Fruit fly (Drosophila melanogaster) whole organism, prepupa: Measurements from ENCODE around the gene CG31710.

ENCODE experiments used
- Blimp-1 ChIP-seq: fragments of 200-800 bp; sonication (Bioruptor generic); optimal IDR thresholded peaks from 3 replicates; lab custom pipeline; 2017; ENCODE audit warnings: missing biosample characterization, missing genetic modification characterization, mild to moderate bottlenecking, moderate library complexity, missing genetic modification reagents
- CG10631 ChIP-seq: fragments of 200-800 bp; sonication (Bioruptor generic); optimal IDR thresholded peaks from 2 replicates; lab custom pipeline; 2016; ENCODE audit warnings: missing biosample characterization, missing genetic modification characterization
- CG10669 ChIP-seq: fragments of 200-800 bp; sonication (Bioruptor generic); optimal IDR thresholded peaks from 3 replicates; lab custom pipeline; 2018; ENCODE audit warnings: missing biosample characterization, mild to moderate bottlenecking, missing genetic modification characterization, moderate library complexity
- CG11762 ChIP-seq: fragments of 200-800 bp; sonication (Bioruptor generic); optimal IDR thresholded peaks from 3 replicates; lab custom pipeline; 2016; ENCODE audit warnings: missing biosample characterization, missing genetic modification characterization; ENCODE audit not compliant: insufficient read depth
- CG11902 ChIP-seq: fragments of 200-800 bp; sonication (Bioruptor generic); optimal IDR thresholded peaks from 3 replicates; lab custom pipeline; 2016; ENCODE audit warnings: missing biosample characterization, missing genetic modification characterization
- CG1621 ChIP-seq: fragments of 200-800 bp; sonication (Bioruptor generic); optimal IDR thresholded peaks from 3 replicates; lab custom pipeline; 2018; ENCODE audit warnings: missing biosample characterization, mild to moderate bottlenecking, missing genetic modification characterization
- CG3032 ChIP-seq: fragments of 200-800 bp; optimal IDR thresholded peaks from 2 replicates; lab custom pipeline; 2019; ENCODE audit warnings: missing biosample characterization, mild to moderate bottlenecking, missing genetic modification characterization, moderate library complexity
- CG31627 ChIP-seq: fragments of 200-800 bp; sonication (Bioruptor generic); optimal IDR thresholded peaks from 3 replicates; lab custom pipeline; 2016; ENCODE audit warnings: missing biosample characterization, missing genetic modification characterization
- CG32006 ChIP-seq: fragments of 200-800 bp; sonication (Bioruptor generic); optimal IDR thresholded peaks from 3 replicates; lab custom pipeline; 2017; ENCODE audit warnings: missing biosample characterization, mild to moderate bottlenecking, missing genetic modification characterization
- CG34406 ChIP-seq: fragments of 200-800 bp; sonication (Bioruptor generic); optimal IDR thresholded peaks from 3 replicates; lab custom pipeline; 2016; ENCODE audit warnings: missing biosample characterization, missing genetic modification characterization
- CG3919 ChIP-seq: fragments of 200-800 bp; sonication (Bioruptor generic); optimal IDR thresholded peaks from 3 replicates; lab custom pipeline; 2016; ENCODE audit warnings: missing biosample characterization, missing genetic modification characterization
- CG6163 ChIP-seq: fragments of 200-800 bp; sonication (Bioruptor generic); IDR thresholded peaks from 3 replicates; pipeline ENCODE4 v1.3.6; 2022; ENCODE audit warnings: missing biosample characterization, missing genetic modification characterization
- CG6276 ChIP-seq: fragments of 200-800 bp; sonication (Bioruptor generic); optimal IDR thresholded peaks from 2 replicates; lab custom pipeline; 2017; ENCODE audit warnings: missing biosample characterization, mild to moderate bottlenecking, missing genetic modification characterization
- CG6792 ChIP-seq: fragments of 200-800 bp; sonication (Bioruptor generic); optimal IDR thresholded peaks from 3 replicates; lab custom pipeline; 2016; ENCODE audit warnings: missing biosample characterization, missing genetic modification characterization
- CG6808 ChIP-seq: fragments of 200-800 bp; sonication (Bioruptor generic); optimal IDR thresholded peaks from 3 replicates; lab custom pipeline; 2017; ENCODE audit warnings: missing biosample characterization, missing genetic modification characterization, mild to moderate bottlenecking, moderate library complexity, missing genetic modification reagents
- CG6854 ChIP-seq: fragments of 200-800 bp; sonication (Bioruptor generic); optimal IDR thresholded peaks from 2 replicates; lab custom pipeline; 2017; ENCODE audit warnings: missing biosample characterization, mild to moderate bottlenecking, missing genetic modification characterization
- CG8319 ChIP-seq: fragments of 200-800 bp; sonication (Bioruptor generic); optimal IDR thresholded peaks from 3 replicates; lab custom pipeline; 2016; ENCODE audit warnings: missing biosample characterization, missing genetic modification characterization
- CG8632 ChIP-seq: fragments of 200-800 bp; sonication (Bioruptor generic); optimal IDR thresholded peaks from 3 replicates; lab custom pipeline; 2016; ENCODE audit warnings: missing biosample characterization, missing genetic modification characterization
- CG9139 ChIP-seq: fragments of 200-800 bp; sonication (Bioruptor generic); optimal IDR thresholded peaks from 3 replicates; lab custom pipeline; 2017; ENCODE audit warnings: missing biosample characterization, mild to moderate bottlenecking, missing genetic modification characterization
- Eip75B ChIP-seq: fragments of 200-800 bp; sonication (Bioruptor generic); optimal IDR thresholded peaks from 3 replicates; lab custom pipeline; 2016; ENCODE audit warnings: missing biosample characterization, missing genetic modification characterization
- Eip78C ChIP-seq: fragments of 200-800 bp; sonication (Bioruptor generic); peaks from one replicate; lab custom pipeline; 2016; ENCODE audit warnings: missing biosample characterization, missing genetic modification characterization
- Eip93F ChIP-seq: fragments of 200-800 bp; sonication (Bioruptor generic); optimal IDR thresholded peaks from 2 replicates; lab custom pipeline; 2016; ENCODE audit warnings: missing biosample characterization, mild to moderate bottlenecking, missing genetic modification characterization
- Ets21C ChIP-seq: fragments of 200-800 bp; sonication (Bioruptor generic); optimal IDR thresholded peaks from 3 replicates; lab custom pipeline; 2016; ENCODE audit warnings: missing biosample characterization, missing genetic modification characterization
- Ets96B ChIP-seq: fragments of 200-800 bp; optimal IDR thresholded peaks from 2 replicates; lab custom pipeline; 2019; ENCODE audit warnings: missing biosample characterization, mild to moderate bottlenecking, missing genetic modification characterization, moderate library complexity
- Gug ChIP-seq: fragments of 200-800 bp; sonication (Bioruptor generic); IDR thresholded peaks from 2 replicates; pipeline ENCODE4 v1.3.6; 2022; ENCODE audit warnings: missing biosample characterization, missing genetic modification characterization
- Hr38 ChIP-seq: sonication (Bioruptor generic); optimal IDR thresholded peaks from 2 replicates; lab custom pipeline; 2016; ENCODE audit warnings: missing biosample characterization, missing genetic modification characterization
- Hr39 ChIP-seq: fragments of 200-800 bp; sonication (Bioruptor generic); optimal IDR thresholded peaks from 2 replicates; lab custom pipeline; 2016; ENCODE audit warnings: missing biosample characterization, missing genetic modification characterization
- Hr4 ChIP-seq: fragments of 200-800 bp; sonication (Bioruptor generic); optimal IDR thresholded peaks from 3 replicates; lab custom pipeline; 2016; ENCODE audit warnings: missing biosample characterization, missing genetic modification characterization
- Lpt ChIP-seq: fragments of 200-800 bp; sonication (Bioruptor generic); optimal IDR thresholded peaks from 3 replicates; lab custom pipeline; 2016; ENCODE audit warnings: missing biosample characterization, missing genetic modification characterization
- Met ChIP-seq: fragments of 200-800 bp; sonication (Bioruptor generic); optimal IDR thresholded peaks from 3 replicates; lab custom pipeline; 2016; ENCODE audit warnings: missing biosample characterization, missing genetic modification characterization
- OdsH ChIP-seq: fragments of 200-800 bp; sonication (Bioruptor generic); optimal IDR thresholded peaks from 3 replicates; lab custom pipeline; 2016; ENCODE audit warnings: missing biosample characterization, missing genetic modification characterization
- Sox102F ChIP-seq: fragments of 200-800 bp; sonication (Bioruptor generic); optimal IDR thresholded peaks from 2 replicates; lab custom pipeline; 2016; ENCODE audit warnings: missing biosample characterization, mild to moderate bottlenecking, missing genetic modification characterization
- Sox14 ChIP-seq: fragments of 200-800 bp; sonication (Bioruptor generic); optimal IDR thresholded peaks from 3 replicates; lab custom pipeline; 2016; ENCODE audit warnings: missing biosample characterization, missing genetic modification characterization
- Sox15 ChIP-seq: fragments of 200-800 bp; sonication (Bioruptor generic); optimal IDR thresholded peaks from 3 replicates; lab custom pipeline; 2016; ENCODE audit warnings: missing biosample characterization, missing genetic modification characterization
- achi ChIP-seq: fragments of 200-800 bp; sonication (Bioruptor generic); optimal IDR thresholded peaks from 3 replicates; lab custom pipeline; 2016; ENCODE audit warnings: missing biosample characterization, missing genetic modification characterization
- acj6 ChIP-seq: fragments of 200-800 bp; sonication (Bioruptor generic); optimal IDR thresholded peaks from 3 replicates; lab custom pipeline; 2016; ENCODE audit warnings: missing biosample characterization, missing genetic modification characterization
- cyc ChIP-seq: fragments of 200-800 bp; sonication (Bioruptor generic); optimal IDR thresholded peaks from 3 replicates; lab custom pipeline; 2016; ENCODE audit warnings: missing biosample characterization, missing genetic modification characterization
- dsx ChIP-seq: fragments of 200-800 bp; optimal IDR thresholded peaks from 3 replicates; lab custom pipeline; 2019; ENCODE audit warnings: missing biosample characterization, mild to moderate bottlenecking, missing genetic modification characterization, moderate library complexity; ENCODE audit not compliant: poor library complexity, severe bottlenecking
- eg ChIP-seq: fragments of 200-800 bp; sonication (Bioruptor generic); IDR thresholded peaks from 3 replicates; pipeline ENCODE4 v1.3.6; 2022; ENCODE audit warnings: missing biosample characterization, missing genetic modification characterization
- esn ChIP-seq: fragments of 200-800 bp; sonication (Bioruptor generic); optimal IDR thresholded peaks from 2 replicates; lab custom pipeline; 2016; ENCODE audit warnings: missing biosample characterization, mild to moderate bottlenecking, missing genetic modification characterization, moderate library complexity
- fd59A ChIP-seq: fragments of 200-800 bp; sonication (Bioruptor generic); optimal IDR thresholded peaks from 2 replicates; lab custom pipeline; 2017; ENCODE audit warnings: missing biosample characterization, mild to moderate bottlenecking, missing genetic modification characterization, missing genetic modification reagents
- fd85E ChIP-seq: fragments of 200-800 bp; sonication (Bioruptor generic); optimal IDR thresholded peaks from 3 replicates; lab custom pipeline; 2016; ENCODE audit warnings: missing biosample characterization, missing genetic modification characterization
- fkh ChIP-seq: fragments of 200-800 bp; sonication (Bioruptor generic); optimal IDR thresholded peaks from 3 replicates; lab custom pipeline; 2017; ENCODE audit warnings: missing biosample characterization, mild to moderate bottlenecking, missing genetic modification characterization, moderate library complexity
- lz ChIP-seq: fragments of 200-800 bp; sonication (Bioruptor generic); optimal IDR thresholded peaks from 3 replicates; lab custom pipeline; 2016; ENCODE audit warnings: missing biosample characterization, missing genetic modification characterization
- net ChIP-seq: fragments of 200-800 bp; sonication (Bioruptor generic); optimal IDR thresholded peaks from 3 replicates; lab custom pipeline; 2016; ENCODE audit warnings: missing biosample characterization, missing genetic modification characterization
- pdm3 ChIP-seq: fragments of 200-800 bp; sonication (Bioruptor generic); optimal IDR thresholded peaks from 3 replicates; lab custom pipeline; 2016; ENCODE audit warnings: missing biosample characterization, missing genetic modification characterization
- salr ChIP-seq, 2 experiments: fragments of 200-800 bp; sonication (Bioruptor generic); optimal IDR thresholded peaks; 3 replicates each; lab custom pipeline; 2016 to 2018; ENCODE audit warnings: missing biosample characterization in 2 of 2, missing genetic modification characterization in 2 of 2, mild to moderate bottlenecking in 1 of 2
- spab ChIP-seq: fragments of 200-800 bp; sonication (Bioruptor generic); optimal IDR thresholded peaks from 2 replicates; lab custom pipeline; 2017; ENCODE audit warnings: missing biosample characterization, mild to moderate bottlenecking, missing genetic modification characterization, missing genetic modification reagents
- ss ChIP-seq, 2 experiments: fragments of 200-800 bp; sonication (Bioruptor generic); optimal IDR thresholded peaks; 2 replicates in 1 of 2; 3 replicates in 1 of 2; lab custom pipeline; 2017 to 2018; ENCODE audit warnings: mild to moderate bottlenecking in 2 of 2, missing biosample characterization in 2 of 2, missing genetic modification characterization in 2 of 2, moderate library complexity in 1 of 2
- svp ChIP-seq: fragments of 200-800 bp; sonication (Bioruptor generic); peaks from one replicate; lab custom pipeline; 2016; ENCODE audit warnings: missing biosample characterization, missing genetic modification characterization
- topi ChIP-seq: fragments of 200-800 bp; sonication (Bioruptor generic); optimal IDR thresholded peaks from 3 replicates; lab custom pipeline; 2016; ENCODE audit warnings: missing biosample characterization, missing genetic modification characterization
- vri ChIP-seq: fragments of 200-800 bp; sonication (Bioruptor generic); optimal IDR thresholded peaks from 3 replicates; lab custom pipeline; 2016; ENCODE audit warnings: missing biosample characterization, mild to moderate bottlenecking, missing genetic modification characterization

CG31710 gene

dm6 chr2L:9705872-9706317 lies at the start of gene CG31710:
Gene CG31710 (minus strand): TSS chr2L:9705954.
- TF ChIP-seq CG6276 (peak; percentile 38), CG6792 (no peak), CG34406 (GFP tag; lab: Kevin White, UChicago) (no peak), esn (GFP tag; lab: Kevin White, UChicago) (peak; percentile 1), CG32006 (GFP tag; lab: Kevin White, UChicago) (no peak), Eip93F (GFP tag; lab: Kevin White, UChicago) (no peak), CG10631 (GFP tag; lab: Kevin White, UChicago) (no peak), CG11762 (GFP tag; lab: Kevin White, UChicago) (no peak), OdsH (GFP tag; lab: Kevin White, UChicago) (no peak), CG6808 (GFP tag; lab: Kevin White, UChicago) (no peak), Blimp-1 (GFP tag; lab: Kevin White, UChicago) (peak; percentile 46), ss (GFP tag; optimal IDR thresholded peaks at IDR 0.05; lab: Kevin White, UChicago) (peak; percentile 12 to 33), fd59A (GFP tag; lab: Kevin White, UChicago) (no peak), Lpt (GFP tag; lab: Kevin White, UChicago) (peak; percentile 33), Ets96B (tag; lab: Kevin White, UChicago) (no peak), CG6854 (peak; percentile 36), topi (GFP tag; lab: Kevin White, UChicago) (peak; percentile 15), CG9139 (GFP tag; lab: Kevin White, UChicago) (peak; percentile 40), CG8632 (GFP tag; lab: Kevin White, UChicago) (no peak), Hr39 (GFP tag; lab: Kevin White, UChicago) (no peak), fd85E (peak; percentile 3), CG6163 (GFP tag; lab: Robert Waterston, UW) (peak; percentile 48; the same call in 1 of the 3 replicates), cyc (GFP tag; lab: Kevin White, UChicago) (no peak), eg (peak; percentile 25; the same call in 1 of the 3 replicates), CG1621 (no peak), CG10669 (GFP tag; lab: Kevin White, UChicago) (no peak), lz (GFP tag; lab: Kevin White, UChicago) (no peak), Met (GFP tag; lab: Kevin White, UChicago) (peak; percentile 9), CG3032 (tag; lab: Kevin White, UChicago) (no peak), CG8319 (GFP tag; lab: Kevin White, UChicago) (no peak), spab (GFP tag; lab: Kevin White, UChicago) (no peak), Hr38 (GFP tag; lab: Kevin White, UChicago) (no peak), Hr4 (no peak), dsx (peak; percentile 75), Gug (GFP tag; lab: Robert Waterston, UW) (no peak), acj6 (GFP tag; lab: Kevin White, UChicago) (no peak), achi (GFP tag; lab: Kevin White, UChicago) (no peak), Sox102F (GFP tag; lab: Kevin White, UChicago) (no peak), svp (GFP tag; lab: Kevin White, UChicago) (peak; percentile 59), CG11902 (GFP tag; lab: Kevin White, UChicago) (no peak), CG3919 (GFP tag; lab: Kevin White, UChicago) (peak; percentile 40), Eip78C (GFP tag; lab: Kevin White, UChicago) (peak; percentile 69), pdm3 (no peak), Eip75B (GFP tag; lab: Kevin White, UChicago) (no peak), fkh (GFP tag; lab: Kevin White, UChicago) (peak; percentile 60), vri (GFP tag; lab: Kevin White, UChicago) (peak; percentile 39), CG31627 (no peak), salr (GFP tag; optimal IDR thresholded peaks at IDR 0.05; lab: Kevin White, UChicago) (no peak), Ets21C (GFP tag; lab: Kevin White, UChicago) (no peak), net (GFP tag; lab: Kevin White, UChicago) (peak; percentile 40), Sox14 (GFP tag; lab: Kevin White, UChicago) (peak; percentile 9), Sox15 (GFP tag; lab: Kevin White, UChicago) (no peak)
